Fruit fly (Drosophila melanogaster) whole organism, pupa: ENCODE results near the gene CG1806.

Experiments used
- CG10348 ChIP-seq: fragments of 200-800 bp; sonication (Bioruptor generic); IDR thresholded peaks from 2 replicates; pipeline ENCODE4 v1.3.6; 2022; ENCODE audit warnings: missing biosample characterization, missing genetic modification characterization
- CG12605 ChIP-seq: fragments of 200-800 bp; sonication (Bioruptor generic); IDR thresholded peaks from 2 replicates; pipeline ENCODE4 v1.3.6; 2022; ENCODE audit warnings: missing biosample characterization, missing genetic modification characterization
- CG13204 ChIP-seq: fragments of 200-800 bp; sonication (Bioruptor generic); optimal IDR thresholded peaks from 2 replicates; lab custom pipeline; 2018; ENCODE audit warnings: missing biosample characterization, mild to moderate bottlenecking, missing genetic modification characterization, moderate library complexity
- CG14655 ChIP-seq: fragments of 200-800 bp; sonication (Bioruptor generic); optimal IDR thresholded peaks from 3 replicates; lab custom pipeline; 2017; ENCODE audit warnings: mild to moderate bottlenecking, missing biosample characterization, missing genetic modification reagents, missing genetic modification characterization
- CG15710 ChIP-seq: fragments of 200-800 bp; sonication (Bioruptor generic); optimal IDR thresholded peaks from 2 replicates; lab custom pipeline; 2018; ENCODE audit warnings: missing biosample characterization, mild to moderate bottlenecking, missing genetic modification characterization, moderate library complexity
- CG17806 ChIP-seq: fragments of 200-800 bp; sonication (Bioruptor generic); optimal IDR thresholded peaks from 2 replicates; lab custom pipeline; 2018; ENCODE audit warnings: missing biosample characterization, mild to moderate bottlenecking, missing genetic modification characterization, moderate library complexity
- CG32121 ChIP-seq: fragments of 200-800 bp; sonication (Bioruptor generic); IDR thresholded peaks from 2 replicates; pipeline ENCODE4 v1.3.6; 2022; ENCODE audit warnings: missing biosample characterization, missing genetic modification characterization
- CG34367 ChIP-seq: fragments of 200-800 bp; sonication (Bioruptor generic); optimal IDR thresholded peaks from 2 replicates; lab custom pipeline; 2018; ENCODE audit warnings: missing biosample characterization, mild to moderate bottlenecking, missing genetic modification characterization
- CG4496 ChIP-seq: fragments of 200-800 bp; sonication (Bioruptor generic); IDR thresholded peaks from 3 replicates; pipeline ENCODE4 v1.3.6; 2022; ENCODE audit warnings: missing biosample characterization, missing genetic modification characterization
- CG8159 ChIP-seq: fragments of 200-800 bp; sonication (Bioruptor generic); optimal IDR thresholded peaks from 3 replicates; lab custom pipeline; 2018; ENCODE audit warnings: missing biosample characterization, mild to moderate bottlenecking, missing genetic modification characterization, moderate library complexity
- CG8301 ChIP-seq: fragments of 200-800 bp; sonication (Bioruptor generic); optimal IDR thresholded peaks from 2 replicates; lab custom pipeline; 2018; ENCODE audit warnings: missing biosample characterization, mild to moderate bottlenecking, missing genetic modification characterization
- CG9948 ChIP-seq: fragments of 200-800 bp; sonication (Bioruptor generic); optimal IDR thresholded peaks from 2 replicates; lab custom pipeline; 2018; ENCODE audit warnings: missing biosample characterization, mild to moderate bottlenecking, missing genetic modification characterization, moderate library complexity
- D1 ChIP-seq: fragments of 200-800 bp; sonication (Bioruptor generic); optimal IDR thresholded peaks from 2 replicates; lab custom pipeline; 2018; ENCODE audit warnings: missing biosample characterization, mild to moderate bottlenecking, missing genetic modification characterization, moderate library complexity
- EcR ChIP-seq: fragments of 200-800 bp; sonication (Bioruptor generic); optimal IDR thresholded peaks from 3 replicates; lab custom pipeline; 2019; ENCODE audit warnings: missing biosample characterization, missing genetic modification characterization, mild to moderate bottlenecking, moderate library complexity, missing genetic modification reagents
- Ets98B ChIP-seq: fragments of 200-800 bp; sonication (Bioruptor generic); IDR thresholded peaks from 2 replicates; pipeline ENCODE4 v1.3.6; 2022; ENCODE audit warnings: missing biosample characterization, missing genetic modification characterization
- Pif1A ChIP-seq: fragments of 200-800 bp; sonication (Bioruptor generic); optimal IDR thresholded peaks from 3 replicates; lab custom pipeline; 2016; ENCODE audit warnings: missing biosample characterization, missing genetic modification characterization
- Pif1B ChIP-seq: fragments of 200-800 bp; sonication (Bioruptor generic); optimal IDR thresholded peaks from 3 replicates; lab custom pipeline; 2016; ENCODE audit warnings: missing biosample characterization, missing genetic modification characterization
- Snoo ChIP-seq: fragments of 200-800 bp; sonication (Bioruptor generic); optimal IDR thresholded peaks from 3 replicates; lab custom pipeline; 2017; ENCODE audit warnings: missing biosample characterization, mild to moderate bottlenecking, missing genetic modification characterization, inconsistent platforms
- fd96Ca ChIP-seq: fragments of 200-800 bp; sonication (Bioruptor generic); IDR thresholded peaks from 3 replicates; pipeline ENCODE4 v1.3.6; 2022; ENCODE audit warnings: missing biosample characterization, missing genetic modification characterization
- gl ChIP-seq: fragments of 200-800 bp; sonication (Bioruptor generic); optimal IDR thresholded peaks from 2 replicates; lab custom pipeline; 2018; ENCODE audit warnings: missing biosample characterization, mild to moderate bottlenecking, missing genetic modification characterization
- rn ChIP-seq: fragments of 200-800 bp; sonication (Bioruptor generic); IDR thresholded peaks from 2 replicates; pipeline ENCODE4 v1.3.6; 2022; ENCODE audit warnings: missing biosample characterization, missing genetic modification characterization

CG1806 gene

dm6 chrX:12006678-12007441 lies at the start of gene CG1806:
TSS of gene CG1806 (plus strand) at chrX:12007176.
- peak; percentile 45 for TF ChIP-seq CG14655 (GFP tag; lab: Kevin White, UChicago)
- peak; percentile 69; the same call in 2 of the 3 replicates for TF ChIP-seq fd96Ca (GFP tag; lab: Robert Waterston, UW)
- peak; percentile 32 for TF ChIP-seq CG15710 (tag; lab: Kevin White, UChicago)
- TF ChIP-seq Pif1A (GFP tag; lab: Kevin White, UChicago), result peak; percentile 64
- peak; percentile 62 for TF ChIP-seq CG12605 (GFP tag; lab: Robert Waterston, UW)
- TF ChIP-seq CG8301 (tag; lab: Kevin White, UChicago), result no peak
- peak; percentile 62 for TF ChIP-seq Ets98B (GFP tag; lab: Robert Waterston, UW)
- no peak for TF ChIP-seq CG9948 (tag; lab: Kevin White, UChicago)
- peak; percentile 34 for TF ChIP-seq CG8159 (tag; lab: Kevin White, UChicago)
- no peak for TF ChIP-seq D1 (tag; lab: Kevin White, UChicago)
- 0 out of 2 replicates have a peak, but pooled peaks have one; percentile 19 for TF ChIP-seq rn
- peak; percentile 41 for TF ChIP-seq CG34367
- TF ChIP-seq CG10348 (GFP tag; lab: Robert Waterston, UW), result no peak
- peak; percentile 64 for TF ChIP-seq Pif1B
- peak; percentile 60; the same call in 1 of the 2 replicates for TF ChIP-seq CG32121 (GFP tag; lab: Robert Waterston, UW)
- TF ChIP-seq EcR (GFP tag; lab: Kevin White, UChicago), result peak; percentile 22
- peak; percentile 39 for TF ChIP-seq gl
- no peak for TF ChIP-seq Snoo (tag; lab: Kevin White, UChicago)
- peak; percentile 11 for TF ChIP-seq CG17806 (tag; lab: Kevin White, UChicago)
- peak; percentile 36 for TF ChIP-seq CG13204 (GFP tag; lab: Kevin White, UChicago)
- peak; percentile 73 for TF ChIP-seq CG4496 (GFP tag; lab: Robert Waterston, UW)

dm6 chrX:11983838-11984237 lies 23.1 kb upstream of the CG1806 start:
- TF ChIP-seq gl (no peak), CG15710 (tag; lab: Kevin White, UChicago) (no peak), Ets98B (GFP tag; lab: Robert Waterston, UW) (no peak), CG4496 (GFP tag; lab: Robert Waterston, UW) (no peak), Pif1B (no peak), fd96Ca (GFP tag; lab: Robert Waterston, UW) (no peak), rn (no peak), CG8159 (tag; lab: Kevin White, UChicago) (no peak), Snoo (tag; lab: Kevin White, UChicago) (no peak), CG32121 (GFP tag; lab: Robert Waterston, UW) (no peak), D1 (tag; lab: Kevin White, UChicago) (no peak)

dm6 chrX:11984987-11985386 lies 22.0 kb upstream of the CG1806 start, which contains the start of gene cac:
TSS of gene cac (minus strand) at chrX:11985087.
- no peak for TF ChIP-seq EcR (GFP tag; lab: Kevin White, UChicago)
- no peak for TF ChIP-seq fd96Ca (GFP tag; lab: Robert Waterston, UW)
- TF ChIP-seq gl, result no peak
- TF ChIP-seq CG9948 (tag; lab: Kevin White, UChicago), result no peak
- no peak for TF ChIP-seq Snoo (tag; lab: Kevin White, UChicago)
- no peak for TF ChIP-seq CG10348 (GFP tag; lab: Robert Waterston, UW)
- TF ChIP-seq Pif1A (GFP tag; lab: Kevin White, UChicago), result no peak
- TF ChIP-seq CG13204 (GFP tag; lab: Kevin White, UChicago), result no peak
- TF ChIP-seq CG12605 (GFP tag; lab: Robert Waterston, UW), result no peak
- no peak for TF ChIP-seq CG8301 (tag; lab: Kevin White, UChicago)
- no peak for TF ChIP-seq Pif1B
- no peak for TF ChIP-seq CG4496 (GFP tag; lab: Robert Waterston, UW)
- no peak for TF ChIP-seq Ets98B (GFP tag; lab: Robert Waterston, UW)
- no peak for TF ChIP-seq CG14655 (GFP tag; lab: Kevin White, UChicago)
- TF ChIP-seq, all 21 proteins: peak for 0

dm6 chrX:11987664-11988063 lies 19.3 kb upstream of the CG1806 start, which contains the start of gene gd:
TSS of gene gd (minus strand) at chrX:11987764.
- TF ChIP-seq CG17806 (tag; lab: Kevin White, UChicago) (no peak), CG8159 (tag; lab: Kevin White, UChicago) (no peak), Pif1A (GFP tag; lab: Kevin White, UChicago) (no peak), gl (no peak), Ets98B (GFP tag; lab: Robert Waterston, UW) (no peak), CG15710 (tag; lab: Kevin White, UChicago) (no peak), CG8301 (tag; lab: Kevin White, UChicago) (no peak), EcR (GFP tag; lab: Kevin White, UChicago) (no peak), CG9948 (tag; lab: Kevin White, UChicago) (no peak), fd96Ca (GFP tag; lab: Robert Waterston, UW) (no peak), D1 (tag; lab: Kevin White, UChicago) (no peak), CG12605 (GFP tag; lab: Robert Waterston, UW) (no peak), Snoo (tag; lab: Kevin White, UChicago) (no peak), CG4496 (GFP tag; lab: Robert Waterston, UW) (no peak), CG10348 (GFP tag; lab: Robert Waterston, UW) (no peak)

- TF ChIP-seq CG8159 (tag; lab: Kevin White, UChicago) (no peak), CG14655 (GFP tag; lab: Kevin White, UChicago) (no peak), Ets98B (GFP tag; lab: Robert Waterston, UW) (no peak), D1 (tag; lab: Kevin White, UChicago) (no peak), gl (no peak), CG4496 (GFP tag; lab: Robert Waterston, UW) (no peak)
These were observed 18.1 kb upstream of the CG1806 start, which contains the start of gene tsg for dm6 chrX:11988912-11989311. TSS of gene tsg (minus strand) at chrX:11988948.
